Worm (Caenorhabditis elegans) whole organism, L4 larva: ENCODE measurements around the gene Y54G11A.4.

Experiments
- Y5F2A.4 ChIP-seq: fragments of 200-800 bp; sonication (Bioruptor generic); optimal IDR thresholded peaks from 2 replicates; lab custom pipeline; 2018; ENCODE audit warnings: mild to moderate bottlenecking, missing genetic modification characterization, missing compliant biosample characterization
- Y75B8A.6 ChIP-seq: fragments of 200-800 bp; sonication (Bioruptor generic); IDR thresholded peaks from 2 replicates; pipeline ENCODE4 v1.3.6; 2022; ENCODE audit warnings: missing genetic modification reagents, missing genetic modification characterization, missing compliant biosample characterization
- aha-1 ChIP-seq: fragments of 150-350 bp; peaks from one replicate; lab custom pipeline; 2014; ENCODE audit warnings: missing biosample characterization, missing genetic modification characterization
- attf-4 ChIP-seq: sonication (generic microtip); optimal IDR thresholded peaks from 3 replicates; lab custom pipeline; 2017; ENCODE audit warnings: missing biosample characterization, missing genetic modification characterization
- ceh-32 ChIP-seq: sonication (generic microtip); optimal IDR thresholded peaks from 2 replicates; lab custom pipeline; 2016; ENCODE audit warnings: mild to moderate bottlenecking, missing genetic modification characterization, missing compliant biosample characterization; ENCODE audit not compliant: poor library complexity
- ceh-62 ChIP-seq: sonication (generic microtip); optimal IDR thresholded peaks from 2 replicates; lab custom pipeline; 2017; ENCODE audit warnings: missing biosample characterization, missing genetic modification characterization
- ctbp-1 ChIP-seq: fragments of 200-800 bp; sonication (Bioruptor generic); IDR thresholded peaks from 2 replicates; pipeline ENCODE4 v1.3.6; 2022; ENCODE audit warnings: missing genetic modification reagents, missing genetic modification characterization, missing compliant biosample characterization
- daf-16 ChIP-seq, 3 experiments: sonication (generic microtip); optimal IDR thresholded peaks; 2 replicates each; lab custom pipeline; 2016 to 2017; ENCODE audit warnings: missing genetic modification characterization in 3 of 3, missing genetic modification reagents in 3 of 3, mild to moderate bottlenecking in 2 of 3, missing compliant biosample characterization in 2 of 3, missing biosample characterization in 1 of 3, moderate library complexity in 1 of 3
- dmd-6 ChIP-seq: fragments of 200-800 bp; sonication (Bioruptor generic); IDR thresholded peaks from 2 replicates; pipeline ENCODE4 v1.3.6; 2022; ENCODE audit warnings: missing genetic modification reagents, missing genetic modification characterization, missing compliant biosample characterization
- dmd-9 ChIP-seq: fragments of 200-800 bp; sonication (Bioruptor generic); IDR thresholded peaks from 2 replicates; pipeline ENCODE4 v1.3.6; 2022; ENCODE audit warnings: missing genetic modification reagents, missing genetic modification characterization, missing compliant biosample characterization
- dpl-1 ChIP-seq: fragments of 150-350 bp; optimal IDR thresholded peaks from 2 replicates; lab custom pipeline; 2014; ENCODE audit warnings: missing biosample characterization, missing genetic modification reagents, missing genetic modification characterization
- dve-1 ChIP-seq: sonication (generic microtip); optimal IDR thresholded peaks from 2 replicates; lab custom pipeline; 2017; ENCODE audit warnings: antibody characterized with exemption, mild to moderate bottlenecking, missing genetic modification characterization, missing compliant biosample characterization; ENCODE audit not compliant: insufficient read depth
- fos-1 ChIP-seq: fragments of 150-350 bp; optimal IDR thresholded peaks from 2 replicates; lab custom pipeline; 2014; ENCODE audit warnings: missing biosample characterization, missing genetic modification characterization
- gei-8 ChIP-seq: fragments of 200-800 bp; sonication (Bioruptor generic); optimal IDR thresholded peaks from 2 replicates; lab custom pipeline; 2018; ENCODE audit warnings: mild to moderate bottlenecking, missing genetic modification characterization, missing compliant biosample characterization
- hif-1 ChIP-seq, 2 experiments: sonication (generic microtip); optimal IDR thresholded peaks; 2 replicates each; lab custom pipeline; 2016 to 2017; ENCODE audit warnings: missing compliant biosample characterization in 2 of 2, missing genetic modification characterization in 2 of 2, missing genetic modification reagents in 2 of 2, missing genotype in 2 of 2, mild to moderate bottlenecking in 1 of 2
- hlh-30 ChIP-seq: sonication (generic microtip); optimal IDR thresholded peaks from 2 replicates; lab custom pipeline; 2017; ENCODE audit warnings: antibody characterized with exemption, mild to moderate bottlenecking, missing genetic modification characterization, missing compliant biosample characterization; ENCODE audit not compliant: insufficient read depth
- hmg-1.1 ChIP-seq: fragments of 200-800 bp; sonication (Bioruptor generic); IDR thresholded peaks from 2 replicates; pipeline ENCODE4 v1.3.6; 2022; ENCODE audit warnings: missing genetic modification reagents, missing genetic modification characterization, missing compliant biosample characterization
- lin-1 ChIP-seq: fragments of 200-800 bp; sonication (Bioruptor generic); IDR thresholded peaks from 2 replicates; pipeline ENCODE4 v1.3.6; 2022; ENCODE audit warnings: missing genetic modification reagents, missing genetic modification characterization, missing compliant biosample characterization
- lin-13 ChIP-seq: fragments of 150-350 bp; optimal IDR thresholded peaks from 2 replicates; lab custom pipeline; 2014; ENCODE audit warnings: missing biosample characterization, missing genetic modification reagents, missing genetic modification characterization
- lin-15B ChIP-seq: fragments of 150-350 bp; sonication (generic microtip); optimal IDR thresholded peaks from 3 replicates; lab custom pipeline; 2014; ENCODE audit warnings: missing biosample characterization, missing genetic modification characterization
- lin-29 ChIP-seq: fragments of 200-800 bp; sonication (Bioruptor generic); IDR thresholded peaks from 2 replicates; pipeline ENCODE4 v1.3.6; 2022; ENCODE audit warnings: missing genetic modification reagents, missing genetic modification characterization, missing compliant biosample characterization
- lsy-2 ChIP-seq, 2 experiments: fragments of 150-350 bp in 1 of 2; sonication (generic microtip) in 1 of 2; optimal IDR thresholded peaks; 2 replicates each; lab custom pipeline; 2014 to 2017; ENCODE audit warnings: missing biosample characterization in 2 of 2, missing genetic modification characterization in 2 of 2
- madf-5 ChIP-seq, 2 experiments: fragments of 200-800 bp; sonication (Bioruptor generic); IDR thresholded peaks; 2 replicates each; pipeline ENCODE4 v1.3.6; 2022; ENCODE audit warnings: missing compliant biosample characterization in 2 of 2, missing genetic modification characterization in 2 of 2
- mdl-1 ChIP-seq, 2 experiments: fragments of 150-350 bp in 1 of 2; sonication (generic microtip) in 1 of 2; optimal IDR thresholded peaks; 2 replicates each; lab custom pipeline; 2014 to 2017; ENCODE audit warnings: missing biosample characterization in 2 of 2, missing genetic modification characterization in 2 of 2
- mep-1 ChIP-seq: fragments of 150-350 bp; sonication (generic microtip); optimal IDR thresholded peaks from 3 replicates; lab custom pipeline; 2014; ENCODE audit warnings: missing biosample characterization, missing genetic modification characterization
- mes-2 ChIP-seq: sonication (generic microtip); optimal IDR thresholded peaks from 2 replicates; lab custom pipeline; 2016; ENCODE audit warnings: missing genotype, mild to moderate bottlenecking, missing genetic modification characterization, missing compliant biosample characterization; ENCODE audit not compliant: poor library complexity, severe bottlenecking
- mxl-2 ChIP-seq: fragments of 200-800 bp; sonication (Bioruptor generic); conservative IDR thresholded peaks from 2 replicates; pipeline ENCODE4 v1.3.6; 2022; ENCODE audit warnings: missing genetic modification reagents, missing genetic modification characterization, missing compliant biosample characterization
- mxl-3 ChIP-seq: fragments of 200-800 bp; sonication (Bioruptor generic); optimal IDR thresholded peaks from 2 replicates; lab custom pipeline; 2018; ENCODE audit warnings: mild to moderate bottlenecking, missing genetic modification characterization, missing compliant biosample characterization
- nhr-102 ChIP-seq: sonication (generic microtip); optimal IDR thresholded peaks from 2 replicates; lab custom pipeline; 2016; ENCODE audit warnings: mild to moderate bottlenecking, missing genetic modification characterization, moderate library complexity, missing compliant biosample characterization
- nhr-25 ChIP-seq: sonication (generic microtip); optimal IDR thresholded peaks from 2 replicates; lab custom pipeline; 2017; ENCODE audit warnings: missing genetic modification characterization, mild to moderate bottlenecking, missing compliant biosample characterization, antibody characterized with exemption, moderate library complexity, borderline replicate concordance; ENCODE audit not compliant: insufficient read depth
- nhr-42 ChIP-seq: fragments of 200-800 bp; sonication (Bioruptor generic); IDR thresholded peaks from 2 replicates; pipeline ENCODE4 v1.3.6; 2022; ENCODE audit warnings: missing genetic modification characterization, missing compliant biosample characterization
- nhr-6 ChIP-seq: fragments of 150-350 bp; optimal IDR thresholded peaks from 2 replicates; lab custom pipeline; 2014; ENCODE audit warnings: missing biosample characterization, missing genetic modification characterization
- pha-4 ChIP-seq, 2 experiments: fragments of 150-350 bp in 1 of 2; fragments of 200-800 bp in 1 of 2; sonication (Bioruptor generic) in 1 of 2; IDR thresholded peaks in 1 of 2; optimal IDR thresholded peaks in 1 of 2; 2 replicates each; pipeline versions ENCODE4 v1.3.6 to Lab custom; 2014 to 2022; ENCODE audit warnings: missing genetic modification characterization in 2 of 2, missing genetic modification reagents in 2 of 2, missing biosample characterization in 1 of 2, missing compliant biosample characterization in 1 of 2
- php-3 ChIP-seq: fragments of 200-800 bp; sonication (Bioruptor generic); IDR thresholded peaks from 2 replicates; pipeline ENCODE4 v1.3.6; 2022; ENCODE audit warnings: missing genetic modification reagents, missing genetic modification characterization, missing compliant biosample characterization
- pqm-1 ChIP-seq: sonication (generic microtip); optimal IDR thresholded peaks from 2 replicates; lab custom pipeline; 2017; ENCODE audit warnings: missing biosample characterization, missing genetic modification characterization
- rbr-2 ChIP-seq: sonication (generic microtip); optimal IDR thresholded peaks from 2 replicates; lab custom pipeline; 2016; ENCODE audit warnings: missing genotype, missing genetic modification characterization, missing compliant biosample characterization
- saeg-2 ChIP-seq: fragments of 200-800 bp; sonication (Bioruptor generic); IDR thresholded peaks from 2 replicates; pipeline ENCODE4 v1.3.6; 2022; ENCODE audit warnings: missing genetic modification reagents, missing genetic modification characterization, missing compliant biosample characterization
- set-16 ChIP-seq: fragments of 200-800 bp; sonication (Bioruptor generic); IDR thresholded peaks from 2 replicates; pipeline ENCODE4 v1.3.6; 2022; ENCODE audit warnings: missing genetic modification reagents, missing genetic modification characterization, missing compliant biosample characterization
- tag-97 ChIP-seq: fragments of 200-800 bp; sonication (Bioruptor generic); IDR thresholded peaks from 2 replicates; pipeline ENCODE4 v1.3.6; 2022; ENCODE audit warnings: missing genetic modification characterization, missing compliant biosample characterization
- unc-130 ChIP-seq: sonication (generic microtip); optimal IDR thresholded peaks from 2 replicates; lab custom pipeline; 2016; ENCODE audit warnings: missing genetic modification reagents, missing genetic modification characterization, missing compliant biosample characterization
- vab-7 ChIP-seq: fragments of 200-800 bp; sonication (Bioruptor generic); IDR thresholded peaks from 2 replicates; pipeline ENCODE4 v1.3.6; 2022; ENCODE audit warnings: missing genetic modification reagents, missing genetic modification characterization, missing compliant biosample characterization
- zfp-3 ChIP-seq: fragments of 200-800 bp; sonication (Bioruptor generic); conservative IDR thresholded peaks from 2 replicates; pipeline ENCODE4 v1.3.6; 2022; ENCODE audit warnings: missing genetic modification reagents, missing genetic modification characterization, missing compliant biosample characterization
- ztf-7 ChIP-seq: fragments of 150-350 bp; optimal IDR thresholded peaks from 2 replicates; lab custom pipeline; 2014; ENCODE audit warnings: missing biosample characterization, missing genetic modification characterization

The Y54G11A.4 gene

ce11 chrII:14247748-14248502, 44.7 kb upstream of the Y54G11A.4 start (continued):
- peak; percentile 36 for TF ChIP-seq mes-2 (tag; lab: Kevin White, UChicago)
- TF ChIP-seq daf-16 (GFP tag; optimal IDR thresholded peaks at IDR 0.05; lab: Kevin White, UChicago) = no peak
- TF ChIP-seq daf-16 (tag; optimal IDR thresholded peaks at IDR 0.05; lab: Kevin White, UChicago) = peak; percentile 15
- no peak for TF ChIP-seq fos-1
- peak; percentile 94 for TF ChIP-seq aha-1
- no peak for TF ChIP-seq ctbp-1 (GFP tag; lab: Robert Waterston, UW)
- no peak for TF ChIP-seq zfp-3 (GFP tag; lab: Robert Waterston, UW)
- no peak for TF ChIP-seq dmd-9 (GFP tag; lab: Robert Waterston, UW)
- no peak for TF ChIP-seq Y75B8A.6 (GFP tag; lab: Robert Waterston, UW)
- peak in 1 of 2 experiments; percentile 20 for TF ChIP-seq lsy-2 (tag; optimal IDR thresholded peaks at IDR 0.05; lab: Kevin White, UChicago)

- TF ChIP-seq nhr-42 (GFP tag; lab: Robert Waterston, UW) = peak; percentile 5; the same call in 1 of the 2 replicates
- peak; percentile 74 for TF ChIP-seq mep-1 (tag; lab: Kevin White, UChicago)
- no peak for TF ChIP-seq pqm-1 (tag; lab: Kevin White, UChicago)
- peak; percentile 7 for TF ChIP-seq lin-13 (GFP tag; lab: Kevin White, UChicago)
- TF ChIP-seq dve-1 (tag; lab: Kevin White, UChicago) = peak; percentile 47
- TF ChIP-seq mes-2 (tag; lab: Kevin White, UChicago) = peak; percentile 73
- TF ChIP-seq dpl-1 (GFP tag; lab: Kevin White, UChicago) = peak; percentile 51
- peak; percentile 44 for TF ChIP-seq dmd-6 (GFP tag; lab: Robert Waterston, UW)
- TF ChIP-seq zfp-3 (GFP tag; lab: Robert Waterston, UW) = no peak
- TF ChIP-seq ceh-62 (tag; lab: Kevin White, UChicago) = no peak
- TF ChIP-seq lsy-2 (tag; optimal IDR thresholded peaks at IDR 0.05; lab: Kevin White, UChicago) = peak; percentile 4 to 54
- TF ChIP-seq daf-16 (GFP tag; optimal IDR thresholded peaks at IDR 0.05; lab: Kevin White, UChicago) = no peak
- peak; percentile 57 for TF ChIP-seq daf-16 (tag; optimal IDR thresholded peaks at IDR 0.05; lab: Kevin White, UChicago)
- no peak for TF ChIP-seq gei-8
- TF ChIP-seq madf-5 (GFP tag; IDR thresholded peaks at IDR 0.05; lab: Robert Waterston, UW) = no peak
- TF ChIP-seq nhr-6 (tag; lab: Kevin White, UChicago) = peak; percentile 42
- peak; percentile 28; the same call in 1 of the 2 replicates for TF ChIP-seq pha-4 (GFP tag; IDR thresholded peaks at IDR 0.05; lab: Robert Waterston, UW)
- no peak for TF ChIP-seq pha-4 (tag; optimal IDR thresholded peaks at IDR 0.05; lab: Kevin White, UChicago)
- no peak for TF ChIP-seq nhr-102 (tag; lab: Kevin White, UChicago)
- no peak for TF ChIP-seq lin-15B (tag; lab: Kevin White, UChicago)
- TF ChIP-seq unc-130 (GFP tag; lab: Kevin White, UChicago) = no peak
- no peak for TF ChIP-seq lin-1
- TF ChIP-seq mdl-1 (tag; optimal IDR thresholded peaks at IDR 0.05; lab: Kevin White, UChicago) = peak; percentile 7 to 89
- no peak for TF ChIP-seq ztf-7 (tag; lab: Kevin White, UChicago)
- peak; percentile 5; the same call in 1 of the 2 replicates for TF ChIP-seq set-16 (GFP tag; lab: Robert Waterston, UW)
- TF ChIP-seq tag-97 (GFP tag; lab: Robert Waterston, UW) = no peak
- TF ChIP-seq dmd-9 (GFP tag; lab: Robert Waterston, UW) = no peak
- TF ChIP-seq mxl-3 (GFP tag; lab: Kevin White, UChicago) = peak; percentile 89
- 0 out of 2 replicates have a peak, but pooled peaks have one; percentile 7 for TF ChIP-seq php-3
- peak; percentile 85 for TF ChIP-seq hlh-30 (tag; lab: Kevin White, UChicago)
- peak; percentile 88 for TF ChIP-seq hmg-1.1 (GFP tag; lab: Robert Waterston, UW)
- no peak for TF ChIP-seq attf-4 (tag; lab: Kevin White, UChicago)
- TF ChIP-seq mxl-2 = no peak
- TF ChIP-seq ceh-32 (tag; lab: Kevin White, UChicago) = no peak
- TF ChIP-seq vab-7 = no peak
- peak; percentile 15 for TF ChIP-seq nhr-25
- TF ChIP-seq Y5F2A.4 = no peak
- peak; percentile 64 for TF ChIP-seq rbr-2 (tag; lab: Kevin White, UChicago)
- no peak for TF ChIP-seq saeg-2
- TF ChIP-seq lin-29 (GFP tag; lab: Robert Waterston, UW) = no peak
- peak in 1 of 2 experiments; percentile 38 for TF ChIP-seq hif-1 (tag; optimal IDR thresholded peaks at IDR 0.05; lab: Kevin White, UChicago)
Measured at ce11 chrII:14249489-14249888, 43.1 kb upstream of the Y54G11A.4 start.
